Fruit fly (Drosophila melanogaster): ENCODE measurements around the gene GCC185.
A peak's percentile ranks its signal among the peaks of the same experiment; 100 is the strongest.

The GCC185 gene

dm6 chr3R:12005417-12005816, 5.2 kb upstream of the GCC185 start, which contains the start of gene Tk (continued):
- TF ChIP-seq CG12659 (GFP tag; optimal IDR thresholded peaks at IDR 0.05) (no peak), TFAM (GFP tag; optimal IDR thresholded peaks at IDR 0.05) (no peak), cg (GFP tag; optimal IDR thresholded peaks at IDR 0.05) (peak; percentile 63), dmrt99B (tag; optimal IDR thresholded peaks at IDR 0.05) (no peak), chn (GFP tag; optimal IDR thresholded peaks at IDR 0.05) (no peak), Nf-YB (GFP tag; optimal IDR thresholded peaks at IDR 0.05) (peak; percentile 79), Deaf1 (tag; optimal IDR thresholded peaks at IDR 0.05) (peak; percentile 96)

- TF ChIP-seq CG4820 (GFP tag; optimal IDR thresholded peaks at IDR 0.05) (no peak), pros (GFP tag; optimal IDR thresholded peaks at IDR 0.05) (no peak), crol (GFP tag; IDR thresholded peaks at IDR 0.05) (peak; percentile 45), nau (GFP tag; optimal IDR thresholded peaks at IDR 0.05) (no peak), ken (GFP tag; IDR thresholded peaks at IDR 0.05) (no peak), lbe (GFP tag; optimal IDR thresholded peaks at IDR 0.05) (no peak), CG32772 (GFP tag; IDR thresholded peaks at IDR 0.05) (no peak), CG17829 (tag; optimal IDR thresholded peaks at IDR 0.05) (no peak), ap (GFP tag; IDR thresholded peaks at IDR 0.05) (no peak), CG2199 (GFP tag; IDR thresholded peaks at IDR 0.05) (0 out of 3 replicates have a peak, but pooled peaks have one; percentile 56), eyg (GFP tag; optimal IDR thresholded peaks at IDR 0.05) (no peak), CG12236 (GFP tag; optimal IDR thresholded peaks at IDR 0.05) (no peak), CG11456 (GFP tag; IDR thresholded peaks at IDR 0.05) (0 out of 3 replicates have a peak, but pooled peaks have one; percentile 25), kay (GFP tag; optimal IDR thresholded peaks at IDR 0.05) (no peak), CG2875 (GFP tag; optimal IDR thresholded peaks at IDR 0.05) (no peak), CG18764 (GFP tag; optimal IDR thresholded peaks at IDR 0.05) (no peak), CG9609 (GFP tag; optimal IDR thresholded peaks at IDR 0.05) (no peak), CG4328 (GFP tag; optimal IDR thresholded peaks at IDR 0.05) (no peak), ssp (GFP tag; IDR thresholded peaks at IDR 0.05) (no peak), Kr (GFP tag; optimal IDR thresholded peaks at IDR 0.05) (no peak), CG7928 (GFP tag; optimal IDR thresholded peaks at IDR 0.05) (no peak), Stat92E (GFP tag; optimal IDR thresholded peaks at IDR 0.05) (no peak), inv (GFP tag; IDR thresholded peaks at IDR 0.05; ENCODE audit: partially characterized antibody) (no peak), Dad (GFP tag; optimal IDR thresholded peaks at IDR 0.05) (no peak), bowl (GFP tag; IDR thresholded peaks at IDR 0.05) (0 out of 2 replicates have a peak, but pooled peaks have one; percentile 12), gcm (GFP tag; optimal IDR thresholded peaks at IDR 0.05) (peak; percentile 87), CG11695 (GFP tag; IDR thresholded peaks at IDR 0.05) (no peak)
These were observed 4.2 kb upstream of the GCC185 start for dm6 chr3R:12006417-12006816.

dm6 chr3R:12016828-12017280, 6.3 kb downstream of the GCC185 start, which contains the start of the genes DCAF12 and Spt3:
Gene DCAF12, minus strand, starts transcription at chr3R:12017031.
Gene Spt3, plus strand, starts transcription at chr3R:12017156.
- TF ChIP-seq pum (GFP tag; optimal IDR thresholded peaks at IDR 0.05): no peak
- no peak for TF ChIP-seq bowl (GFP tag; IDR thresholded peaks at IDR 0.05)
- no peak for TF ChIP-seq CG14965 (GFP tag; optimal IDR thresholded peaks at IDR 0.05; ENCODE audit: borderline replicate concordance)
- no peak for TF ChIP-seq Eip74EF (GFP tag; optimal IDR thresholded peaks at IDR 0.05)
- TF ChIP-seq CG3838 (GFP tag; optimal IDR thresholded peaks at IDR 0.05): no peak
- TF ChIP-seq tap (tag; optimal IDR thresholded peaks at IDR 0.05): no peak
- TF ChIP-seq CG12104 (GFP tag; optimal IDR thresholded peaks at IDR 0.05): no peak
- peak; percentile 63 for TF ChIP-seq CG32532 (GFP tag; IDR thresholded peaks at IDR 0.05)
- no peak for TF ChIP-seq Atf3 (GFP tag; optimal IDR thresholded peaks at IDR 0.05)
- TF ChIP-seq emc (GFP tag; optimal IDR thresholded peaks at IDR 0.05): no peak
- no peak for TF ChIP-seq MTF-1 (GFP tag; optimal IDR thresholded peaks at IDR 0.05; ENCODE audit: borderline replicate concordance)
- TF ChIP-seq bbx (GFP tag; IDR thresholded peaks at IDR 0.05; ENCODE audit: partially characterized antibody): peak; percentile 83
- no peak for TF ChIP-seq Poxn (GFP tag; IDR thresholded peaks at IDR 0.05)
- peak; percentile 5 for TF ChIP-seq CG2202 (tag; optimal IDR thresholded peaks at IDR 0.05)
- peak; percentile 74; the same call in 1 of the 2 replicates for TF ChIP-seq CG31441 (GFP tag; IDR thresholded peaks at IDR 0.05)
- no peak for TF ChIP-seq CG13894 (tag; optimal IDR thresholded peaks at IDR 0.05)
- peak; percentile 58 for TF ChIP-seq sisA (GFP tag; IDR thresholded peaks at IDR 0.05)

Measured in whole organism, embryonic.